Worm (Caenorhabditis elegans): Measurements from ENCODE around the gene str-238.
A peak's percentile ranks its signal among the peaks of the same experiment; 100 is the strongest.

- TF ChIP-seq jun-1 (tag; optimal IDR thresholded peaks at IDR 0.05) (peak; percentile 36), lin-39 (tag; optimal IDR thresholded peaks at IDR 0.05) (no peak), lin-15B (tag; optimal IDR thresholded peaks at IDR 0.05) (no peak), nhr-237 (tag; optimal IDR thresholded peaks at IDR 0.05) (no peak)
These were observed 38.8 kb upstream of the str-238 start for ce11 chrV:725807-726572.
